Fruit fly (Drosophila melanogaster): ENCODE measurements around the gene CG2150.
A peak's percentile ranks its signal among the peaks of the same experiment; 100 is the strongest.

The CG2150 gene

DNA sequence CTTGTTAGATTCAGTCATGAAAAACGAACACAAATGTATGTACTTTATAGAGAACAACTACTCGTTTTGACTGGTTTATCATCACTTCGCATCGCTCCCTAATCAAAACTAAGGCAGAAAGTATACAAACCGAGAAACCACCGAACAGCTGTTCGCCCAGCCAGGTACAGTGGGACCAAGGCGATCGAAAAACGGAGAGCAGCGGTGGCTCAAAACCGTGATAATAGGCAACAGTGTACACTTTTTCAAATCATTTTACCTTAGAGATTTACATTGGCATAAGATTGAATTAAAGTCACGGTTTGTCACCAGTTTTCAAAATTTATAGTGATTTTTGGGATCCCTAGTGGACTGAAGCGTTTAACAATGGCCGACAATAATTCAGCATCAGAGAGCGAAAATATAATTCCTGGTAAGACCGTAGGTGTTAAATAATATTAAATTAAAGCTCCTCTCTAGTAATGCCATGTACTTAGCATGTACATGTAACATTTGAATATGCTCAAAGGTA is 40.7 kb upstream of the CG2150 start, which contains the start of the genes CG42233 and CG1971 (continued):
- TF ChIP-seq grn (GFP tag; optimal IDR thresholded peaks at IDR 0.05) (peak; percentile 44), Dll (GFP tag; IDR thresholded peaks at IDR 0.05; ENCODE audit: partially characterized antibody) (peak; percentile 48; the same call in 1 of the 4 replicates), Dip3 (GFP tag; optimal IDR thresholded peaks at IDR 0.05) (peak; percentile 13), stwl (tag; optimal IDR thresholded peaks at IDR 0.05) (peak; percentile 5), CG9727 (GFP tag; optimal IDR thresholded peaks at IDR 0.05) (peak; percentile 0), dysf (GFP tag; IDR thresholded peaks at IDR 0.05) (0 out of 3 replicates have a peak, but pooled peaks have one; percentile 9), Hsf (GFP tag; optimal IDR thresholded peaks at IDR 0.05) (peak; percentile 46), HLH3B (GFP tag; IDR thresholded peaks at IDR 0.05) (0 out of 2 replicates have a peak, but pooled peaks have one; percentile 8), zfh1 (GFP tag; IDR thresholded peaks at IDR 0.05) (0 out of 3 replicates have a peak, but pooled peaks have one; percentile 29), Pdp1 (GFP tag; optimal IDR thresholded peaks at IDR 0.05) (peak in 1 of 2 experiments; percentile 28), sna (GFP tag; IDR thresholded peaks at IDR 0.05; ENCODE audit: partially characterized antibody) (0 out of 2 replicates have a peak, but pooled peaks have one; percentile 39), CG3995 (GFP tag; optimal IDR thresholded peaks at IDR 0.05) (peak; percentile 87), MESR4 (GFP tag; optimal IDR thresholded peaks at IDR 0.05) (peak; percentile 19), Nf-YA (GFP tag; IDR thresholded peaks at IDR 0.05) (no peak), pho (GFP tag; optimal IDR thresholded peaks at IDR 0.05) (peak; percentile 15), mld (GFP tag; IDR thresholded peaks at IDR 0.05; ENCODE audit: partially characterized antibody) (peak; percentile 40; the same call in 1 of the 3 replicates), CG1233 (GFP tag; optimal IDR thresholded peaks at IDR 0.05) (peak; percentile 13), slbo (GFP tag; IDR thresholded peaks at IDR 0.05) (peak; percentile 58), CG12155 (GFP tag; optimal IDR thresholded peaks at IDR 0.05) (peak; percentile 4), CG12299 (tag; optimal IDR thresholded peaks at IDR 0.05) (no peak), Dp (GFP tag; optimal IDR thresholded peaks at IDR 0.05) (no peak), danr (GFP tag; IDR thresholded peaks at IDR 0.05) (no peak), zfh2 (GFP tag; optimal IDR thresholded peaks at IDR 0.05) (peak; percentile 32), CTCF (GFP tag; optimal IDR thresholded peaks at IDR 0.05) (peak; percentile 8), Rx (GFP tag; IDR thresholded peaks at IDR 0.05) (peak; percentile 31; the same call in 1 of the 2 replicates), D19A (tag; optimal IDR thresholded peaks at IDR 0.05) (no peak), dmrt11E (tag; optimal IDR thresholded peaks at IDR 0.05) (peak; percentile 16), Ptx1 (GFP tag; IDR thresholded peaks at IDR 0.05) (peak; percentile 53), CG43689 (GFP tag; IDR thresholded peaks at IDR 0.05) (no peak), Gug (GFP tag; IDR thresholded peaks at IDR 0.05) (peak; percentile 68), CG8765 (GFP tag; IDR thresholded peaks at IDR 0.05) (no peak), pita (GFP tag; optimal IDR thresholded peaks at IDR 0.05) (no peak), HLH54F (GFP tag; optimal IDR thresholded peaks at IDR 0.05) (peak; percentile 19), CG15514 (GFP tag; optimal IDR thresholded peaks at IDR 0.05) (peak; percentile 37), Doc3 (GFP tag; IDR thresholded peaks at IDR 0.05; ENCODE audit: partially characterized antibody) (0 out of 3 replicates have a peak, but pooled peaks have one; percentile 21), unc-4 (GFP tag; IDR thresholded peaks at IDR 0.05; ENCODE audit: partially characterized antibody) (no peak), Rfx (GFP tag; IDR thresholded peaks at IDR 0.05) (0 out of 2 replicates have a peak, but pooled peaks have one; percentile 26), ase (GFP tag; IDR thresholded peaks at IDR 0.05) (peak; percentile 36; the same call in 1 of the 3 replicates), chn (GFP tag; optimal IDR thresholded peaks at IDR 0.05) (peak; percentile 32), CG34224 (GFP tag; IDR thresholded peaks at IDR 0.05; ENCODE audit: partially characterized antibody) (no peak), tx (GFP tag; optimal IDR thresholded peaks at IDR 0.05) (peak; percentile 5), CG30431 (GFP tag; optimal IDR thresholded peaks at IDR 0.05) (no peak), Scr (GFP tag; IDR thresholded peaks at IDR 0.05; ENCODE audit: partially characterized antibody) (0 out of 2 replicates have a peak, but pooled peaks have one; percentile 11), HLHmδ (GFP tag; optimal IDR thresholded peaks at IDR 0.05) (no peak), CG32767 (GFP tag; IDR thresholded peaks at IDR 0.05) (0 out of 2 replicates have a peak, but pooled peaks have one; percentile 35), CG9932 (GFP tag; IDR thresholded peaks at IDR 0.05) (0 out of 2 replicates have a peak, but pooled peaks have one; percentile 31), CG15269 (tag; optimal IDR thresholded peaks at IDR 0.05) (no peak), pan (optimal IDR thresholded peaks at IDR 0.05) (no peak), pan (GFP tag; optimal IDR thresholded peaks at IDR 0.05 in 1 of 2, IDR thresholded peaks at IDR 0.05 in 1 of 2) (peak in 1 of 2 experiments; percentile 44), TFAM (GFP tag; optimal IDR thresholded peaks at IDR 0.05) (no peak)

Data from whole organism, embryonic.